Worm (Caenorhabditis elegans) whole organism, dauer: Measurements from ENCODE around the gene F49C12.1.
"Not testable (repeated sequence)": the region's sequence is repeated elsewhere in the genome, so short reads cannot be mapped to it uniquely, and the experiment has no call there.

Experiments
- unc-62 ChIP-seq: sonication (generic microtip); optimal IDR thresholded peaks from 2 replicates; lab custom pipeline; 2017; ENCODE audit warnings: missing biosample characterization, missing genetic modification reagents, missing genetic modification characterization

Gene F49C12.1

DNA sequence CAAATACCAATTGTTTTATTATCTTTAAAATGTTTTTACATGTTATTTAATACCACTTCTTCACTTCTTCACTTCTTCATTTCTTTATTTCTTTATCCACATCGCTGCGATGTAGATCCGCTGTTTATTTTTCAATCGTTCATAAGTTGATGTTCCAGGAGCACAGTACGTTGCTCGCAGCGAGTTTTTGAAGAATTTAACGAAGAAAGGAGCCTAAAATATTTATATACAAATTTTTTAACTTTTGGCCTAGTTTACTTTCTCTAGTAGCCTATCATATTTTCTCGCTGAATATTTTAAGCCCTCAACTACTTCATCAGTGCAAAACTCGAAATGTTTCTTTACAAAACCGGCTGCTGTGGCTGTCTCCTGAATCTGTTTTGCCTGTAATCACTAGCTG is 22.0 kb upstream of the F49C12.1 start:
- no peak for TF ChIP-seq unc-62 (GFP tag; lab: Kevin White, UChicago)

ce11 chrIV:9316068-9316681 is 20.0 kb upstream of the F49C12.1 start, which contains the start of the genes F49C12.9 and rpn-7:
Gene F49C12.9 (minus strand): TSS chrIV:9316215.
Gene rpn-7 (plus strand): TSS chrIV:9316631.
- no peak for TF ChIP-seq unc-62 (GFP tag; lab: Kevin White, UChicago)

ce11 chrIV:9312827-9313226 is 16.7 kb upstream of the F49C12.1 start, which contains the start of gene F49C12.7:
Gene F49C12.7 (minus strand): TSS chrIV:9312927.
- TF ChIP-seq unc-62 (GFP tag; lab: Kevin White, UChicago): not testable (repeated sequence)

ce11 chrIV:9310935-9311566 is 14.9 kb upstream of the F49C12.1 start:
- TF ChIP-seq unc-62 (GFP tag; lab: Kevin White, UChicago): no peak

DNA sequence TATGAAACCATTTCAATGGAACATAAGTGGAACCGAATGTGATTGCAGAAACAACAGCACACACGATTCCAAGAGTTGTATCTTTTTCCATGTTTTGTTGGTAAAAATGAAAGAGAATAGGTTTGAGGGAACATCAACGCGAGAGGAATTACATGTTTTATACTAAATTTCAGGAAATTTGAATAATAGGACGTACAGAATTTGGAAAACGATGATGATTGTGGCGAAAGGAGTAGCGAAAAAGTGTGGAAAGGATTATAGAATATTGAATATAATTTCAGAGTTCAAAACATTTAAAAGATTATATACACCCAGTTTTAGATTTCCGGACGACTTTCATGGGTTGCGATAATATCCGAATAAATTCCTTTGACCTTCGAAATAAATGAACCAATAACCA is 12.8 kb upstream of the F49C12.1 start, which contains the start of gene F49C12.6:
Gene F49C12.6, minus strand, starts transcription at position 101 of the 400 bp plus-strand sequence.
- no peak for TF ChIP-seq unc-62 (GFP tag; lab: Kevin White, UChicago)

DNA sequence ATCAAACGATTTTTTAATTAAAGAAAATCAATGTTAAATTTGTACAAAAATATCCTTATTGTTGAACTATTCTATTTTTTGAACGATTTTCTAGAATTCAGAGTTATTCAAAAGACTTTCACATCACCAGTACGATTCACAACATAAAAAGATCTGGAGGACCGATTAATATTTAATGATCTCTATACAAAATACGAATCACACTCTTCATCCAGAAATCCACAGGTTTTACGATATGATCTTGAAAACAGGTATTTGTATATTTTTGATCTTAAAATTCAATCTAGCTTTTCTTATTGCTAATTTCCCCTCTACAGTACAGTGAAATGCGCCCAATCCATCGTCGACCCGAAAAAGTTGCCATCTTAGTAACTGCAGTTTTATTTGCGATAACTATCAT is 8.5 kb upstream of the F49C12.1 start, which contains the start of gene F49C12.5:
Gene F49C12.5, plus strand, starts transcription at position 301 of the 400 bp plus-strand sequence.
- no peak for TF ChIP-seq unc-62 (GFP tag; lab: Kevin White, UChicago)

DNA sequence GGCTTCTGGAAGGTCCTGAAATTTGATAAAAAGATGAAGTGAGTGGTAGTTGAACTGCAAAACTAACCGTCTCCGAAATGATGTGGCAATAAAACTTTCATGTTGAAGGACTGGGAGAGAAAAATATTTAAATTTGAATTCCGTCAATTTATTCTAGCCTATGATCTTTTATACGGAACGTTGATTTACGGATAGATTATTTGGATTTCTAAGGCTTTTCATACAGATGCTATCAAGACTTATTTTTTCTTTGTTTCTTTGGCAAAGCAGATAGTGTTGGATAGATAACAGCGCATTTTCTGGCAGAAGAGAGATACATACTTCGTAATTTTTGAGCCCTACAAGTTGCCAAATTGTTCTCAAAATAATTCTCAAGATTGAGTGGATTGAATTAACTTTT is 7.8 kb upstream of the F49C12.1 start, which contains the start of gene F49C12.4:
Gene F49C12.4, minus strand, starts transcription at position 101 of the 400 bp plus-strand sequence.
- no peak for TF ChIP-seq unc-62 (GFP tag; lab: Kevin White, UChicago)

- no peak for TF ChIP-seq unc-62 (GFP tag; lab: Kevin White, UChicago)
These were observed 4.0 kb upstream of the F49C12.1 start, which contains the start of gene F49C12.3 for ce11 chrIV:9300127-9300526. Gene F49C12.3 (plus strand): TSS chrIV:9300427.

- no peak for TF ChIP-seq unc-62 (GFP tag; lab: Kevin White, UChicago)
These were observed 3.0 kb upstream of the F49C12.1 start, which contains the start of gene F49C12.2 for ce11 chrIV:9299145-9299544. Gene F49C12.2 (minus strand): TSS chrIV:9299245.

DNA sequence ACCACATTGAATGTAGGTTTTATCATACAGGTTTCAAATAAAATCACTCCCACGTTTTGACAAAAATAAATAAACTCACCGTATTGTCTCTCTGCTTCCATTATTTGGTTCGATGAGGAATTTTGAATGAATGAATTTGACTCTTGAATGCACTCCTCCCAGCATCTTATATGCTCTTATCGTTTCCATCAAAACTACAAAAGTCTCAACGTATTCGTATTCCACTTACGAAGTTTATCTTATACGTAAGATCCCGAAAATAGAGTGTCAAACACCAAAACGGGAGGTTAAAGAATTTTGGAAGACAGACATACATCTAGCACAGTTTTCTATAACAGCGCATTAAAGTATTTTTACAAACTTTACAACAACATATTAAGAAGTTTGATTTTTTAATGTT is 2.3 kb downstream of the F49C12.1 start, which contains the start of gene nhr-264:
Gene nhr-264, minus strand, starts transcription at position 101 of the 400 bp plus-strand sequence.
- not testable (repeated sequence) for TF ChIP-seq unc-62 (GFP tag; lab: Kevin White, UChicago)

- TF ChIP-seq unc-62 (GFP tag; lab: Kevin White, UChicago): no peak
These were observed 6.5 kb downstream of the F49C12.1 start for ce11 chrIV:9289635-9290034.

DNA sequence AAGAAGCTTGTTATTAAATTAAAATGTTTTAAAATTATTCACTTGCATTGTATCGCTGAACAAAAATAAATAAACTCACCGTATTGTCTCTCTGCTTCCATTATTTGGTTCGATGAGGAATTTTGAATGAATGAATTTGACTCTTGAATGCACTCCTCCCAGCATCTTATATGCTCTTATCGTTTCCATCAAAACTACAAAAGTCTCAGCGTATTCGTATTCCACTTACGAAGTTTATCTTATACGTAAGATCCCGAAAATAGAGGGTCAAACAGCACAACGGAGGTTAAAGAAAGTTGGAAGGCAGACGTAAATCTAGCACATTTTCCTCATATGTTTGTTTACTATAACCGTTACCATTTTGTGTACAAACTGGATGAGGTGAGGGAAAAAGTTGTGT is 9.8 kb downstream of the F49C12.1 start, which contains the start of gene nhr-267:
Gene nhr-267, minus strand, starts transcription at position 101 of the 400 bp plus-strand sequence.
- TF ChIP-seq unc-62 (GFP tag; lab: Kevin White, UChicago): not testable (repeated sequence)

DNA sequence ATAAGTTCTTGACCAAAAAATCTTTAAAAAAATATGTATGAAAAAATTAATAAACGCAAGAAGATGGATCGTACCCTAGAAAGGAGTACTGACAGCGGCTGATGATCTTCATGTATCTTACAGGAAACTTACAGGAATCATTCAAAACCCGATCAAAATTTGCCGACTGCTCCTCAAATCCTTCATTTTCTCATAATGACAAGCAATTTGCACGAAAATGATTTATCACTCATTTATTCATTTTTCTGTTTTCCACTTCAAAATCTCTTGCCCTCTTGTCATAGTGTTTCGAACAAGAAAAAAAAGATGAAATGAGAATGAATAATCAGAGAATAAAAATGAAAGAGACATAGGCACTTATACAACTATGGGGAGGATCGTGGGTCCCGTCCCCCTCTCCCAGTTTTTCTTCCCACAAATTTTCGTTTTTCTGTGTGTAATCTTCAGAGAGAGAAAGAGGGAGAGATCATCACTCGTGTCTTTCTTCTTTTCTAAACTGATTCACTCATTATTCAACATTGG is 22.1 kb downstream of the F49C12.1 start, which contains the start of gene nmy-3:
Gene nmy-3, plus strand, starts transcription at position 472 of the 522 bp plus-strand sequence.
- TF ChIP-seq unc-62 (GFP tag; lab: Kevin White, UChicago): no peak

ce11 chrIV:9269796-9270195 is 26.4 kb downstream of the F49C12.1 start, which contains the start of gene flh-3:
Gene flh-3 (plus strand): TSS chrIV:9270096.
- TF ChIP-seq unc-62 (GFP tag; lab: Kevin White, UChicago): no peak

ce11 chrIV:9268916-9269315 is 27.2 kb downstream of the F49C12.1 start:
- TF ChIP-seq unc-62 (GFP tag; lab: Kevin White, UChicago): no peak

DNA sequence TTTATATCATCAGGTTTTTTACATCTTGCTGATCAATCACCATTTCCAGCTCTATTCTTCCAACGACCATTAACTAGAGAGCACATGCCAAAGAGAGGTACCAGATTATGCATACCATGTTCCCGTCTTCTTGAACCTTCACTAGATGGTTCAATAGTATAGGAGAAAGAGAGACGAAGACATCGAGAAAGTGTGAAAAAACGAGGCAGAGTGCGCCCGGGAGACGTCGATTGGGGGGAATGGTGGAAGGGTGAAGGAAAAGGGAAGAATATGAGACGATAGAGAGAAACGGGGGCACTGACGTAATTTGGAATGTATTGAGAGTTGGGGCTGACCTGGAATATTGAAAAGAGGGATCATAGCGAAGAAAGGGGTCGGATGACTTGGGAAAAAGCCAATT is 28.6 kb downstream of the F49C12.1 start:
- TF ChIP-seq unc-62 (GFP tag; lab: Kevin White, UChicago): no peak
